Worm (Caenorhabditis elegans) whole organism, young adult: ENCODE measurements around the gene clec-59.

Experiments
- B0019.2 ChIP-seq: fragments of 200-800 bp; sonication (Bioruptor generic); conservative IDR thresholded peaks from 2 replicates; pipeline ENCODE4 v1.3.6; 2022; ENCODE audit warnings: missing genetic modification reagents, missing genetic modification characterization, missing compliant biosample characterization
- B0035.1 ChIP-seq: sonication (generic microtip); optimal IDR thresholded peaks from 2 replicates; lab custom pipeline; 2016; ENCODE audit warnings: missing genetic modification characterization, mild to moderate bottlenecking, missing compliant biosample characterization, missing genotype, missing genetic modification reagents
- B0336.3 ChIP-seq: fragments of 200-800 bp; sonication (Bioruptor generic); IDR thresholded peaks from 2 replicates; pipeline ENCODE4 v1.3.6; 2022; ENCODE audit warnings: missing genetic modification characterization, missing compliant biosample characterization
- C06A6.2 ChIP-seq: fragments of 200-800 bp; sonication (Bioruptor generic); conservative IDR thresholded peaks from 2 replicates; pipeline ENCODE4 v1.3.6; 2022; ENCODE audit warnings: missing genetic modification characterization, missing compliant biosample characterization
- F37B4.10 ChIP-seq: fragments of 200-800 bp; sonication (Bioruptor generic); IDR thresholded peaks from 2 replicates; pipeline ENCODE4 v1.3.6; 2022; ENCODE audit warnings: missing genetic modification characterization, missing compliant biosample characterization
- F52B5.7 ChIP-seq: sonication (generic microtip); optimal IDR thresholded peaks from 2 replicates; lab custom pipeline; 2016; ENCODE audit warnings: mild to moderate bottlenecking, missing genetic modification characterization, missing compliant biosample characterization
- Y53G8AR.9 ChIP-seq: fragments of 200-800 bp; sonication (Bioruptor generic); conservative IDR thresholded peaks from 2 replicates; pipeline ENCODE4 v1.3.6; 2022; ENCODE audit warnings: missing genetic modification reagents, missing genetic modification characterization, missing compliant biosample characterization
- Y67H2A.10 ChIP-seq: fragments of 200-800 bp; sonication (Bioruptor generic); conservative IDR thresholded peaks from 2 replicates; pipeline ENCODE4 v1.3.6; 2022; ENCODE audit warnings: missing genetic modification reagents, missing genetic modification characterization, missing compliant biosample characterization
- ZK185.1 ChIP-seq: sonication (generic microtip); optimal IDR thresholded peaks from 2 replicates; lab custom pipeline; 2016; ENCODE audit warnings: mild to moderate bottlenecking, missing genetic modification characterization, missing compliant biosample characterization; ENCODE audit not compliant: poor library complexity, severe bottlenecking
- aptf-3 ChIP-seq: fragments of 200-800 bp; sonication (Bioruptor generic); IDR thresholded peaks from 2 replicates; pipeline ENCODE4 v1.3.6; 2022; ENCODE audit warnings: missing genetic modification characterization, missing compliant biosample characterization
- attf-5 ChIP-seq: fragments of 200-800 bp; sonication (Bioruptor generic); optimal IDR thresholded peaks from 2 replicates; lab custom pipeline; 2018; ENCODE audit warnings: mild to moderate bottlenecking, missing genetic modification characterization, missing compliant biosample characterization
- attf-6 ChIP-seq: fragments of 200-800 bp; sonication (Bioruptor generic); IDR thresholded peaks from 2 replicates; pipeline ENCODE4 v1.3.6; 2022; ENCODE audit warnings: missing genetic modification reagents, missing genetic modification characterization, missing compliant biosample characterization
- bed-1 ChIP-seq: fragments of 200-800 bp; sonication (Bioruptor generic); IDR thresholded peaks from 2 replicates; pipeline ENCODE4 v1.3.6; 2022; ENCODE audit warnings: missing genetic modification reagents, missing genetic modification characterization, missing compliant biosample characterization
- cebp-2 ChIP-seq: fragments of 200-800 bp; sonication (Bioruptor generic); IDR thresholded peaks from 2 replicates; pipeline ENCODE4 v1.3.6; 2022; ENCODE audit warnings: missing genetic modification characterization, missing compliant biosample characterization
- ceh-91 ChIP-seq: fragments of 200-800 bp; sonication (Bioruptor generic); IDR thresholded peaks from 2 replicates; pipeline ENCODE4 v1.3.6; 2022; ENCODE audit warnings: missing genetic modification reagents, missing genetic modification characterization, missing compliant biosample characterization
- die-1 ChIP-seq: sonication (generic microtip); optimal IDR thresholded peaks from 2 replicates; lab custom pipeline; 2016; ENCODE audit warnings: missing genotype, mild to moderate bottlenecking, missing genetic modification characterization, missing compliant biosample characterization
- dox-1 ChIP-seq: fragments of 200-800 bp; sonication (Bioruptor generic); IDR thresholded peaks from 2 replicates; pipeline ENCODE4 v1.3.6; 2022; ENCODE audit warnings: missing genetic modification reagents, missing genetic modification characterization, missing compliant biosample characterization
- dpff-1 ChIP-seq: sonication (generic microtip); optimal IDR thresholded peaks from 2 replicates; lab custom pipeline; 2017; ENCODE audit warnings: mild to moderate bottlenecking, missing genetic modification characterization, missing compliant biosample characterization
- ekl-4 ChIP-seq: fragments of 200-800 bp; sonication (Bioruptor generic); IDR thresholded peaks from 2 replicates; pipeline ENCODE4 v1.3.6; 2022; ENCODE audit warnings: missing genetic modification reagents, missing genetic modification characterization, missing compliant biosample characterization
- hlh-12 ChIP-seq: sonication (generic microtip); optimal IDR thresholded peaks from 2 replicates; lab custom pipeline; 2016; ENCODE audit warnings: missing genetic modification characterization, missing compliant biosample characterization
- hrde-1 ChIP-seq: sonication (generic microtip); optimal IDR thresholded peaks from 2 replicates; lab custom pipeline; 2016; ENCODE audit warnings: missing genetic modification characterization, mild to moderate bottlenecking, missing compliant biosample characterization, moderate library complexity, missing genotype, missing genetic modification reagents, borderline replicate concordance
- let-526 ChIP-seq: fragments of 200-800 bp; sonication (Bioruptor generic); IDR thresholded peaks from 2 replicates; pipeline ENCODE4 v1.3.6; 2022; ENCODE audit warnings: missing genetic modification reagents, missing genetic modification characterization, missing compliant biosample characterization
- lin-40 ChIP-seq: sonication (generic microtip); optimal IDR thresholded peaks from 2 replicates; lab custom pipeline; 2016; ENCODE audit warnings: missing genetic modification characterization, mild to moderate bottlenecking, missing compliant biosample characterization, missing genotype, missing genetic modification reagents
- lin-54 ChIP-seq: fragments of 200-800 bp; sonication (Bioruptor generic); optimal IDR thresholded peaks from 2 replicates; lab custom pipeline; 2018; ENCODE audit warnings: mild to moderate bottlenecking, missing genetic modification characterization, missing compliant biosample characterization
- madf-10 ChIP-seq: sonication (generic microtip); optimal IDR thresholded peaks from 2 replicates; lab custom pipeline; 2016; ENCODE audit warnings: mild to moderate bottlenecking, missing genetic modification characterization, missing compliant biosample characterization
- madf-6 ChIP-seq: fragments of 200-800 bp; sonication (Bioruptor generic); IDR thresholded peaks from 2 replicates; pipeline ENCODE4 v1.3.6; 2022; ENCODE audit warnings: missing genetic modification reagents, missing genetic modification characterization, missing compliant biosample characterization
- mel-28 ChIP-seq: sonication (generic microtip); optimal IDR thresholded peaks from 2 replicates; lab custom pipeline; 2016; ENCODE audit warnings: borderline replicate concordance, mild to moderate bottlenecking, missing genetic modification characterization, missing compliant biosample characterization
- mes-4 ChIP-seq: sonication (generic microtip); optimal IDR thresholded peaks from 2 replicates; lab custom pipeline; 2016; ENCODE audit warnings: missing genotype, missing genetic modification characterization, missing compliant biosample characterization
- mxl-1 ChIP-seq: sonication (generic microtip); optimal IDR thresholded peaks from 2 replicates; lab custom pipeline; 2016; ENCODE audit warnings: missing genetic modification characterization, missing compliant biosample characterization
- nfyb-1 ChIP-seq: fragments of 200-800 bp; sonication (Bioruptor generic); IDR thresholded peaks from 2 replicates; pipeline ENCODE4 v1.3.6; 2022; ENCODE audit warnings: missing genetic modification reagents, missing genetic modification characterization, missing compliant biosample characterization
- nhr-179 ChIP-seq: sonication (generic microtip); optimal IDR thresholded peaks from 2 replicates; lab custom pipeline; 2016; ENCODE audit warnings: mild to moderate bottlenecking, missing genetic modification characterization, missing compliant biosample characterization
- nhr-27 ChIP-seq: fragments of 200-800 bp; sonication (Bioruptor generic); optimal IDR thresholded peaks from 2 replicates; lab custom pipeline; 2018; ENCODE audit warnings: mild to moderate bottlenecking, missing genetic modification characterization, moderate library complexity, missing compliant biosample characterization
- pha-4 ChIP-seq: fragments of 150-350 bp; sonication (generic microtip); optimal IDR thresholded peaks from 2 replicates; lab custom pipeline; 2014; ENCODE audit warnings: missing biosample characterization, missing genetic modification reagents, missing genetic modification characterization
- rec-8 ChIP-seq, 2 experiments: sonication (generic microtip); optimal IDR thresholded peaks; 2 replicates each; lab custom pipeline; 2016; ENCODE audit warnings: mild to moderate bottlenecking in 2 of 2, missing genetic modification characterization in 2 of 2, missing genetic modification reagents in 2 of 2, missing genotype in 2 of 2, missing biosample characterization in 1 of 2, missing compliant biosample characterization in 1 of 2, moderate library complexity in 1 of 2
- repo-1 ChIP-seq: sonication (generic microtip); optimal IDR thresholded peaks from 2 replicates; lab custom pipeline; 2017; ENCODE audit warnings: mild to moderate bottlenecking, missing genetic modification characterization, missing compliant biosample characterization
- snpc-1.1 ChIP-seq: sonication (generic microtip); optimal IDR thresholded peaks from 2 replicates; lab custom pipeline; 2017; ENCODE audit warnings: missing genetic modification characterization, mild to moderate bottlenecking, missing compliant biosample characterization, antibody characterized with exemption, moderate library complexity, missing genotype, missing genetic modification reagents; ENCODE audit not compliant: insufficient read depth
- snpc-3.4 ChIP-seq: sonication (generic microtip); optimal IDR thresholded peaks from 2 replicates; lab custom pipeline; 2017; ENCODE audit warnings: missing genetic modification characterization, mild to moderate bottlenecking, missing compliant biosample characterization, antibody characterized with exemption, moderate library complexity, missing genotype, missing genetic modification reagents
- snpc-4 ChIP-seq, 5 experiments: fragments of 150-350 bp in 1 of 5; sonication (generic microtip) in 4 of 5; optimal IDR thresholded peaks; 2 replicates each; lab custom pipeline; 2014 to 2018; ENCODE audit warnings: missing genetic modification characterization in 5 of 5, missing biosample characterization in 3 of 5, antibody characterized with exemption in 2 of 5, mild to moderate bottlenecking in 2 of 5, missing compliant biosample characterization in 2 of 5, missing genotype in 2 of 5, moderate library complexity in 2 of 5, missing genetic modification reagents in 1 of 5
- somi-1 ChIP-seq: fragments of 200-800 bp; sonication (Bioruptor generic); optimal IDR thresholded peaks from 2 replicates; lab custom pipeline; 2018; ENCODE audit warnings: mild to moderate bottlenecking, missing genetic modification characterization, missing compliant biosample characterization
- tbx-9 ChIP-seq: sonication (generic microtip); optimal IDR thresholded peaks from 2 replicates; lab custom pipeline; 2016; ENCODE audit warnings: borderline replicate concordance, missing genetic modification characterization, inconsistent platforms, missing compliant biosample characterization
- unc-62 ChIP-seq: fragments of 150-350 bp; optimal IDR thresholded peaks from 2 replicates; lab custom pipeline; 2014; ENCODE audit warnings: missing biosample characterization, missing genetic modification reagents, missing genetic modification characterization
- xnd-1 ChIP-seq: sonication (generic microtip); optimal IDR thresholded peaks from 2 replicates; lab custom pipeline; 2016; ENCODE audit warnings: missing genotype, missing genetic modification reagents, missing genetic modification characterization, missing compliant biosample characterization
- zim-3 ChIP-seq: sonication (generic microtip); optimal IDR thresholded peaks from 2 replicates; lab custom pipeline; 2017; ENCODE audit warnings: mild to moderate bottlenecking, missing genetic modification characterization, moderate library complexity, missing compliant biosample characterization
- ztf-18 ChIP-seq: sonication (generic microtip); optimal IDR thresholded peaks from 2 replicates; lab custom pipeline; 2016; ENCODE audit warnings: missing genotype, mild to moderate bottlenecking, missing genetic modification characterization, missing compliant biosample characterization
- ztf-22 ChIP-seq: fragments of 200-800 bp; sonication (Bioruptor generic); optimal IDR thresholded peaks from 2 replicates; lab custom pipeline; 2018; ENCODE audit warnings: mild to moderate bottlenecking, missing genetic modification characterization, moderate library complexity, missing compliant biosample characterization
- ztf-26 ChIP-seq: sonication (generic microtip); optimal IDR thresholded peaks from 2 replicates; lab custom pipeline; 2017; ENCODE audit warnings: missing genetic modification characterization, missing compliant biosample characterization

The clec-59 gene

ce11 chrII:10445738-10446137 is 33.5 kb downstream of the clec-59 start (continued):
- TF ChIP-seq unc-62 (GFP tag; lab: Kevin White, UChicago) (no peak), mel-28 (no peak), lin-54 (GFP tag; lab: Kevin White, UChicago) (no peak), cebp-2 (GFP tag; lab: Robert Waterston, UW) (0 out of 2 replicates have a peak, but pooled peaks have one; percentile 40), F37B4.10 (GFP tag; lab: Robert Waterston, UW) (no peak), hrde-1 (tag; lab: Kevin White, UChicago) (no peak), mxl-1 (tag; lab: Kevin White, UChicago) (no peak), B0336.3 (GFP tag; lab: Robert Waterston, UW) (peak; percentile 46; the same call in 1 of the 2 replicates), ekl-4 (GFP tag; lab: Robert Waterston, UW) (no peak), tbx-9 (tag; lab: Kevin White, UChicago) (no peak), madf-6 (GFP tag; lab: Robert Waterston, UW) (no peak; the same call in 1 of the 2 replicates), nfyb-1 (GFP tag; lab: Robert Waterston, UW) (peak; percentile 35; the same call in 1 of the 2 replicates), Y53G8AR.9 (GFP tag; lab: Robert Waterston, UW) (no peak), dox-1 (GFP tag; lab: Robert Waterston, UW) (0 out of 2 replicates have a peak, but pooled peaks have one; percentile 53), F52B5.7 (tag; lab: Kevin White, UChicago) (no peak), rec-8 (tag; optimal IDR thresholded peaks at IDR 0.05; lab: Kevin White, UChicago) (no peak), madf-10 (tag; lab: Kevin White, UChicago) (no peak), B0035.1 (tag; lab: Kevin White, UChicago) (no peak), attf-6 (GFP tag; lab: Robert Waterston, UW) (no peak), die-1 (tag; lab: Kevin White, UChicago) (peak; percentile 8), bed-1 (no peak), nhr-27 (tag; lab: Kevin White, UChicago) (no peak), ztf-22 (GFP tag; lab: Kevin White, UChicago) (no peak), ztf-26 (tag; lab: Kevin White, UChicago) (no peak), mes-4 (tag; lab: Kevin White, UChicago) (no peak), ZK185.1 (tag; lab: Kevin White, UChicago) (no peak)

DNA sequence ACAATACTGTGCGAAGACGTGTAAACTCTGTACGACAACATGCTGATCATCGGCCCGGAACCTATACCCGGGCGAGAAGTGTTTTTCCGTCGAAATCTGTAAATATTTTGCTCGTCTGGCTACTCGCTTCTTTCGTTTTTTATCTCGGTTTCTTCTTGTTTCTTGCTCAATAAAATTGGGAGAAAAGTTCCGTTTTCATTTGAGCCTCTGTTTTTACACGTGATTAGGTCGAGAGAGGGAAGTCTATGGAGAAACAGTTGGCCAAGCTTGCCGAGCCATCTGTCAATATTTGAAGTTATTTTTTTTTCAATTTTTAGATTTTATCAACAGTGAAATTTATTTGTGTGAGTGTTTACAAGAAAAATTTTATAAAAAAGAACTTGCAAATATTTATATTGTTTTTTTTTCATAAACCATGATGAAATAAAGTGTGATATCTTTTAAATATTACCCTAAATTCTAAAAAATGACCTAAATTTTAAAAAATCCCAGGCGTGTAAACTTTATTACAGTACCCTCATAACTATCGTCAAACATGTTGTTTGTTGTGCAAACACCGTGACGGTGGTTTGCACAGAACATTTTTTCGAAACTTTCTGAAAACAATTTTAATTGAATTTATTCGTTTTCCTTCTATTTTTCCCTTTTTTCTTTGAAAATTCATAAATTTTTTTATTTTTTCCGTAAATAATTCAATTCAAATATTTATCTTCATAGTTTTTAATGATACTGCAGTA is 34.1 kb downstream of the clec-59 start:
- TF ChIP-seq attf-5 (GFP tag; lab: Kevin White, UChicago) (no peak), snpc-3.4 (tag; lab: Kevin White, UChicago) (peak; percentile 28), ceh-91 (no peak), nhr-179 (tag; lab: Kevin White, UChicago) (no peak), lin-40 (tag; lab: Kevin White, UChicago) (no peak), dpff-1 (no peak), madf-6 (GFP tag; lab: Robert Waterston, UW) (peak; percentile 83), snpc-4 (GFP tag; optimal IDR thresholded peaks at IDR 0.05; lab: Kevin White, UChicago) (no peak), snpc-4 (tag; optimal IDR thresholded peaks at IDR 0.05; lab: Kevin White, UChicago) (no peak), ztf-18 (tag; lab: Kevin White, UChicago) (no peak), repo-1 (tag; lab: Kevin White, UChicago) (no peak), B0019.2 (no peak), somi-1 (GFP tag; lab: Kevin White, UChicago) (no peak), C06A6.2 (GFP tag; lab: Robert Waterston, UW) (no peak), zim-3 (tag; lab: Kevin White, UChicago) (no peak), let-526 (GFP tag; lab: Robert Waterston, UW) (no peak), hlh-12 (tag; lab: Kevin White, UChicago) (no peak), Y67H2A.10 (GFP tag; lab: Robert Waterston, UW) (no peak), xnd-1 (tag; lab: Kevin White, UChicago) (peak; percentile 57), pha-4 (no peak), aptf-3 (GFP tag; lab: Robert Waterston, UW) (no peak), snpc-1.1 (tag; lab: Kevin White, UChicago) (no peak)
